Fruit fly (Drosophila melanogaster) whole organism, prepupa: ENCODE results near the gene Polr2I.

ENCODE experiments used
- Blimp-1 ChIP-seq: fragments of 200-800 bp; sonication (Bioruptor generic); optimal IDR thresholded peaks from 3 replicates; lab custom pipeline; 2017; ENCODE audit warnings: missing biosample characterization, missing genetic modification characterization, mild to moderate bottlenecking, moderate library complexity, missing genetic modification reagents
- CG10631 ChIP-seq: fragments of 200-800 bp; sonication (Bioruptor generic); optimal IDR thresholded peaks from 2 replicates; lab custom pipeline; 2016; ENCODE audit warnings: missing biosample characterization, missing genetic modification characterization
- CG10669 ChIP-seq: fragments of 200-800 bp; sonication (Bioruptor generic); optimal IDR thresholded peaks from 3 replicates; lab custom pipeline; 2018; ENCODE audit warnings: missing biosample characterization, mild to moderate bottlenecking, missing genetic modification characterization, moderate library complexity
- CG11294 ChIP-seq: fragments of 200-800 bp; sonication (Bioruptor generic); IDR thresholded peaks from 2 replicates; pipeline ENCODE4 v1.3.6; 2022; ENCODE audit warnings: missing biosample characterization, missing genetic modification characterization
- CG11762 ChIP-seq: fragments of 200-800 bp; sonication (Bioruptor generic); optimal IDR thresholded peaks from 3 replicates; lab custom pipeline; 2016; ENCODE audit warnings: missing biosample characterization, missing genetic modification characterization; ENCODE audit not compliant: insufficient read depth
- CG11902 ChIP-seq: fragments of 200-800 bp; sonication (Bioruptor generic); optimal IDR thresholded peaks from 3 replicates; lab custom pipeline; 2016; ENCODE audit warnings: missing biosample characterization, missing genetic modification characterization
- CG15336 ChIP-seq: fragments of 200-800 bp; sonication (Bioruptor generic); IDR thresholded peaks from 2 replicates; pipeline ENCODE4 v1.3.6; 2022; ENCODE audit warnings: missing biosample characterization, missing genetic modification characterization
- CG1621 ChIP-seq: fragments of 200-800 bp; sonication (Bioruptor generic); optimal IDR thresholded peaks from 3 replicates; lab custom pipeline; 2018; ENCODE audit warnings: missing biosample characterization, mild to moderate bottlenecking, missing genetic modification characterization
- CG3032 ChIP-seq: fragments of 200-800 bp; optimal IDR thresholded peaks from 2 replicates; lab custom pipeline; 2019; ENCODE audit warnings: missing biosample characterization, mild to moderate bottlenecking, missing genetic modification characterization, moderate library complexity
- CG31627 ChIP-seq: fragments of 200-800 bp; sonication (Bioruptor generic); optimal IDR thresholded peaks from 3 replicates; lab custom pipeline; 2016; ENCODE audit warnings: missing biosample characterization, missing genetic modification characterization
- CG32006 ChIP-seq: fragments of 200-800 bp; sonication (Bioruptor generic); optimal IDR thresholded peaks from 3 replicates; lab custom pipeline; 2017; ENCODE audit warnings: missing biosample characterization, mild to moderate bottlenecking, missing genetic modification characterization
- CG34406 ChIP-seq: fragments of 200-800 bp; sonication (Bioruptor generic); optimal IDR thresholded peaks from 3 replicates; lab custom pipeline; 2016; ENCODE audit warnings: missing biosample characterization, missing genetic modification characterization
- CG3919 ChIP-seq: fragments of 200-800 bp; sonication (Bioruptor generic); optimal IDR thresholded peaks from 3 replicates; lab custom pipeline; 2016; ENCODE audit warnings: missing biosample characterization, missing genetic modification characterization
- CG4318 ChIP-seq: fragments of 200-800 bp; sonication (Bioruptor generic); optimal IDR thresholded peaks from 3 replicates; lab custom pipeline; 2017; ENCODE audit warnings: missing biosample characterization, mild to moderate bottlenecking, missing genetic modification characterization
- CG6163 ChIP-seq: fragments of 200-800 bp; sonication (Bioruptor generic); IDR thresholded peaks from 3 replicates; pipeline ENCODE4 v1.3.6; 2022; ENCODE audit warnings: missing biosample characterization, missing genetic modification characterization
- CG6276 ChIP-seq: fragments of 200-800 bp; sonication (Bioruptor generic); optimal IDR thresholded peaks from 2 replicates; lab custom pipeline; 2017; ENCODE audit warnings: missing biosample characterization, mild to moderate bottlenecking, missing genetic modification characterization
- CG6792 ChIP-seq: fragments of 200-800 bp; sonication (Bioruptor generic); optimal IDR thresholded peaks from 3 replicates; lab custom pipeline; 2016; ENCODE audit warnings: missing biosample characterization, missing genetic modification characterization
- CG6808 ChIP-seq: fragments of 200-800 bp; sonication (Bioruptor generic); optimal IDR thresholded peaks from 3 replicates; lab custom pipeline; 2017; ENCODE audit warnings: missing biosample characterization, missing genetic modification characterization, mild to moderate bottlenecking, moderate library complexity, missing genetic modification reagents
- CG7368 ChIP-seq: fragments of 200-800 bp; sonication (Bioruptor generic); optimal IDR thresholded peaks from 3 replicates; lab custom pipeline; 2016; ENCODE audit warnings: missing biosample characterization, missing genetic modification characterization
- CG8119 ChIP-seq: fragments of 200-800 bp; sonication (Bioruptor generic); IDR thresholded peaks from 3 replicates; pipeline ENCODE4 v1.3.6; 2022; ENCODE audit warnings: missing biosample characterization, missing genetic modification characterization
- CG8319 ChIP-seq: fragments of 200-800 bp; sonication (Bioruptor generic); optimal IDR thresholded peaks from 3 replicates; lab custom pipeline; 2016; ENCODE audit warnings: missing biosample characterization, missing genetic modification characterization
- CG8632 ChIP-seq: fragments of 200-800 bp; sonication (Bioruptor generic); optimal IDR thresholded peaks from 3 replicates; lab custom pipeline; 2016; ENCODE audit warnings: missing biosample characterization, missing genetic modification characterization
- Eip78C ChIP-seq: fragments of 200-800 bp; sonication (Bioruptor generic); peaks from one replicate; lab custom pipeline; 2016; ENCODE audit warnings: missing biosample characterization, missing genetic modification characterization
- Eip93F ChIP-seq: fragments of 200-800 bp; sonication (Bioruptor generic); optimal IDR thresholded peaks from 2 replicates; lab custom pipeline; 2016; ENCODE audit warnings: missing biosample characterization, mild to moderate bottlenecking, missing genetic modification characterization
- Ets21C ChIP-seq: fragments of 200-800 bp; sonication (Bioruptor generic); optimal IDR thresholded peaks from 3 replicates; lab custom pipeline; 2016; ENCODE audit warnings: missing biosample characterization, missing genetic modification characterization
- Ets96B ChIP-seq: fragments of 200-800 bp; optimal IDR thresholded peaks from 2 replicates; lab custom pipeline; 2019; ENCODE audit warnings: missing biosample characterization, mild to moderate bottlenecking, missing genetic modification characterization, moderate library complexity
- Gug ChIP-seq: fragments of 200-800 bp; sonication (Bioruptor generic); IDR thresholded peaks from 2 replicates; pipeline ENCODE4 v1.3.6; 2022; ENCODE audit warnings: missing biosample characterization, missing genetic modification characterization
- Hr38 ChIP-seq: sonication (Bioruptor generic); optimal IDR thresholded peaks from 2 replicates; lab custom pipeline; 2016; ENCODE audit warnings: missing biosample characterization, missing genetic modification characterization
- Hr4 ChIP-seq: fragments of 200-800 bp; sonication (Bioruptor generic); optimal IDR thresholded peaks from 3 replicates; lab custom pipeline; 2016; ENCODE audit warnings: missing biosample characterization, missing genetic modification characterization
- Lpt ChIP-seq: fragments of 200-800 bp; sonication (Bioruptor generic); optimal IDR thresholded peaks from 3 replicates; lab custom pipeline; 2016; ENCODE audit warnings: missing biosample characterization, missing genetic modification characterization
- Met ChIP-seq: fragments of 200-800 bp; sonication (Bioruptor generic); optimal IDR thresholded peaks from 3 replicates; lab custom pipeline; 2016; ENCODE audit warnings: missing biosample characterization, missing genetic modification characterization
- Sox102F ChIP-seq: fragments of 200-800 bp; sonication (Bioruptor generic); optimal IDR thresholded peaks from 2 replicates; lab custom pipeline; 2016; ENCODE audit warnings: missing biosample characterization, mild to moderate bottlenecking, missing genetic modification characterization
- Sox14 ChIP-seq: fragments of 200-800 bp; sonication (Bioruptor generic); optimal IDR thresholded peaks from 3 replicates; lab custom pipeline; 2016; ENCODE audit warnings: missing biosample characterization, missing genetic modification characterization
- Sox15 ChIP-seq: fragments of 200-800 bp; sonication (Bioruptor generic); optimal IDR thresholded peaks from 3 replicates; lab custom pipeline; 2016; ENCODE audit warnings: missing biosample characterization, missing genetic modification characterization
- achi ChIP-seq: fragments of 200-800 bp; sonication (Bioruptor generic); optimal IDR thresholded peaks from 3 replicates; lab custom pipeline; 2016; ENCODE audit warnings: missing biosample characterization, missing genetic modification characterization
- acj6 ChIP-seq: fragments of 200-800 bp; sonication (Bioruptor generic); optimal IDR thresholded peaks from 3 replicates; lab custom pipeline; 2016; ENCODE audit warnings: missing biosample characterization, missing genetic modification characterization
- dsx ChIP-seq: fragments of 200-800 bp; optimal IDR thresholded peaks from 3 replicates; lab custom pipeline; 2019; ENCODE audit warnings: missing biosample characterization, mild to moderate bottlenecking, missing genetic modification characterization, moderate library complexity; ENCODE audit not compliant: poor library complexity, severe bottlenecking
- eg ChIP-seq: fragments of 200-800 bp; sonication (Bioruptor generic); IDR thresholded peaks from 3 replicates; pipeline ENCODE4 v1.3.6; 2022; ENCODE audit warnings: missing biosample characterization, missing genetic modification characterization
- esn ChIP-seq: fragments of 200-800 bp; sonication (Bioruptor generic); optimal IDR thresholded peaks from 2 replicates; lab custom pipeline; 2016; ENCODE audit warnings: missing biosample characterization, mild to moderate bottlenecking, missing genetic modification characterization, moderate library complexity
- fd59A ChIP-seq: fragments of 200-800 bp; sonication (Bioruptor generic); optimal IDR thresholded peaks from 2 replicates; lab custom pipeline; 2017; ENCODE audit warnings: missing biosample characterization, mild to moderate bottlenecking, missing genetic modification characterization, missing genetic modification reagents
- lz ChIP-seq: fragments of 200-800 bp; sonication (Bioruptor generic); optimal IDR thresholded peaks from 3 replicates; lab custom pipeline; 2016; ENCODE audit warnings: missing biosample characterization, missing genetic modification characterization
- pdm3 ChIP-seq: fragments of 200-800 bp; sonication (Bioruptor generic); optimal IDR thresholded peaks from 3 replicates; lab custom pipeline; 2016; ENCODE audit warnings: missing biosample characterization, missing genetic modification characterization
- salr ChIP-seq, 2 experiments: fragments of 200-800 bp; sonication (Bioruptor generic); optimal IDR thresholded peaks; 3 replicates each; lab custom pipeline; 2016 to 2018; ENCODE audit warnings: missing biosample characterization in 2 of 2, missing genetic modification characterization in 2 of 2, mild to moderate bottlenecking in 1 of 2
- ss ChIP-seq, 2 experiments: fragments of 200-800 bp; sonication (Bioruptor generic); optimal IDR thresholded peaks; 2 replicates in 1 of 2; 3 replicates in 1 of 2; lab custom pipeline; 2017 to 2018; ENCODE audit warnings: mild to moderate bottlenecking in 2 of 2, missing biosample characterization in 2 of 2, missing genetic modification characterization in 2 of 2, moderate library complexity in 1 of 2
- svp ChIP-seq: fragments of 200-800 bp; sonication (Bioruptor generic); peaks from one replicate; lab custom pipeline; 2016; ENCODE audit warnings: missing biosample characterization, missing genetic modification characterization
- vri ChIP-seq: fragments of 200-800 bp; sonication (Bioruptor generic); optimal IDR thresholded peaks from 3 replicates; lab custom pipeline; 2016; ENCODE audit warnings: missing biosample characterization, mild to moderate bottlenecking, missing genetic modification characterization

Polr2I gene

DNA sequence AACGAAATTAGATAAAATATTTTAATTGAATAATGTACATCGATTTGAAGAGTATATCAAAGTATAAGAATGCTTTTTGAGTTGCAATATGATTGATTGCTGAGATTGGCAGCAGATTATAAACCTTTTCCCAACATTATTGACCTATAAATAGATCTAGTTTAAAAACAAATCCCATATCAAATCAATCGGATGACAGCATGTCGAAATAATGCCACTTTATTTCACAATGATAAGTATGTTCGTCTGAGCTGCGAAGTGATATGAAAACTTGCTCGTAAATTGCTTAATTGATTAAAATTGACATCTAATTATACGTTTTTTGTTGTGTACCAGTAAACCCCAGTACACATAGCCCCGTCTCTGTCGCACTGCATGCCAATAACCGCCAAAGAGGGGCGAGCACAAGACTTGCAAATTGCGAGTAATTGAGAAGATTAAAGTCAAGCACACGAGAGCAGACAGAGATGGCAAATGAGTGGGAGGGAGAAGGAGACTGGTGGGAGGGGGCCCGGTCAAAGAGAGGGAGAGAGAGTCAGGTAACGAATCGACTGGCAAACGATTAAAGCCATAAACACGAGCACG, 25.8 kb upstream of the Polr2I start (continued):
- TF ChIP-seq lz (GFP tag; lab: Kevin White, UChicago): peak; percentile 83
- no peak for TF ChIP-seq CG6163
- no peak for TF ChIP-seq CG11294
- TF ChIP-seq CG7368 (GFP tag; lab: Kevin White, UChicago): peak; percentile 39
- peak; percentile 33 to 75 for TF ChIP-seq salr (GFP tag; optimal IDR thresholded peaks at IDR 0.05; lab: Kevin White, UChicago)
- peak; percentile 54 for TF ChIP-seq CG6792
- peak; percentile 84 for TF ChIP-seq svp (GFP tag; lab: Kevin White, UChicago)
- TF ChIP-seq ss (GFP tag; optimal IDR thresholded peaks at IDR 0.05; lab: Kevin White, UChicago): peak in 1 of 2 experiments; percentile 58
- peak; percentile 77 for TF ChIP-seq CG34406
- TF ChIP-seq CG8119 (GFP tag; lab: Robert Waterston, UW): no peak
- peak; percentile 88 for TF ChIP-seq CG4318 (GFP tag; lab: Kevin White, UChicago)
- no peak for TF ChIP-seq Blimp-1 (GFP tag; lab: Kevin White, UChicago)
- TF ChIP-seq Hr4 (GFP tag; lab: Kevin White, UChicago): peak; percentile 90
- TF ChIP-seq CG3919 (GFP tag; lab: Kevin White, UChicago): peak; percentile 53
- no peak for TF ChIP-seq Lpt (GFP tag; lab: Kevin White, UChicago)
- TF ChIP-seq CG11762 (GFP tag; lab: Kevin White, UChicago): peak; percentile 67
- TF ChIP-seq CG10669: peak; percentile 38
- TF ChIP-seq CG32006 (GFP tag; lab: Kevin White, UChicago): peak; percentile 91
- peak; percentile 79 for TF ChIP-seq CG6276 (GFP tag; lab: Kevin White, UChicago)
- peak; percentile 87 for TF ChIP-seq esn
- peak; percentile 85 for TF ChIP-seq pdm3 (GFP tag; lab: Kevin White, UChicago)
- TF ChIP-seq Eip78C (GFP tag; lab: Kevin White, UChicago): peak; percentile 97
- no peak for TF ChIP-seq CG1621

DNA sequence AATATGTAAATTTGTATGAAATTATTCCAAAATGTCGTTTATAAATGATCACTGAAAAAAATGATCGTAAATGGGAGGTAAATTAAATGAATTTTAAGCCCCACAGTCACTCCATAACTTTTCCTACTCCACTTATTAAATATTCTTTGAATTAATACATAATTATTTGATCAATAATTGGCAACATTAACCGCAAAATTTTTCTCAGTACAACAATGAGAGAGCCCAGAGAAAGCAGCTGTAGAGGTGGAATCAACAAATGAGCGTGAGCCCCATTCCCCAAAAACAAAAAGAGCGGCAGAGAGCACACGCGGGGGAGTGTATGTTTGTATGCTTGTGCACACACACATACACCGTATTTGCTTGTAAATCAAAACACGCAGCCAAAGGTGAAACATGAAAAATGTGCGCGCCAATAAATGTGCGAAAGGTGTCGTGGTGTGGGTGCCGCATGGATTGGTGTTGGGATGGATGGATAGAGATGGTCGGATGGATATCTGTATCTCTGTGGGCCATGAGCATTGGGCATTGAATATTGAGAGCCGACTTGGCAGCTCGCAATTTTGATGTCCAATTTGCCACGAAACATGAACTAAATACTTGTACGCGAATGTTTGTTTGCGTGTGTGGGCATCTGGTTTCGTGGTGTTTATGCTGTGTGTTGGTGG, 25.0 kb upstream of the Polr2I start:
- TF ChIP-seq CG8632 (GFP tag; lab: Kevin White, UChicago) (peak; percentile 98), CG11902 (peak; percentile 96), Eip93F (GFP tag; lab: Kevin White, UChicago) (peak; percentile 90), Lpt (GFP tag; lab: Kevin White, UChicago) (peak; percentile 98), CG31627 (GFP tag; lab: Kevin White, UChicago) (peak; percentile 97), CG3919 (GFP tag; lab: Kevin White, UChicago) (peak; percentile 99), CG3032 (tag; lab: Kevin White, UChicago) (peak; percentile 95), CG6792 (peak; percentile 97), Hr38 (GFP tag; lab: Kevin White, UChicago) (no peak), Sox15 (GFP tag; lab: Kevin White, UChicago) (peak; percentile 97), CG1621 (peak; percentile 93), Met (peak; percentile 98), Eip78C (GFP tag; lab: Kevin White, UChicago) (peak; percentile 100), Hr4 (GFP tag; lab: Kevin White, UChicago) (peak; percentile 99), CG8319 (peak; percentile 97), Sox102F (peak; percentile 98), eg (GFP tag; lab: Robert Waterston, UW) (no peak), CG32006 (GFP tag; lab: Kevin White, UChicago) (peak; percentile 99), Gug (no peak), CG6276 (GFP tag; lab: Kevin White, UChicago) (peak; percentile 98), CG10669 (peak; percentile 96), vri (peak; percentile 95), CG7368 (GFP tag; lab: Kevin White, UChicago) (peak; percentile 97), Sox14 (GFP tag; lab: Kevin White, UChicago) (peak; percentile 97), Ets96B (tag; lab: Kevin White, UChicago) (peak; percentile 96), acj6 (peak; percentile 98), CG6808 (GFP tag; lab: Kevin White, UChicago) (peak; percentile 92), CG15336 (GFP tag; lab: Robert Waterston, UW) (no peak), CG10631 (GFP tag; lab: Kevin White, UChicago) (peak; percentile 98), ss (GFP tag; optimal IDR thresholded peaks at IDR 0.05; lab: Kevin White, UChicago) (peak; percentile 74 to 86), fd59A (GFP tag; lab: Kevin White, UChicago) (peak; percentile 95), svp (GFP tag; lab: Kevin White, UChicago) (peak; percentile 99), achi (GFP tag; lab: Kevin White, UChicago) (peak; percentile 97), CG34406 (peak; percentile 98), Ets21C (peak; percentile 93), CG11294 (no peak), dsx (peak; percentile 95), salr (GFP tag; optimal IDR thresholded peaks at IDR 0.05; lab: Kevin White, UChicago) (peak; percentile 92 to 97)
